Fruit fly (Drosophila melanogaster) whole organism, embryonic: ENCODE results near the gene Nepl4.

Experiments
- Atf6 ChIP-seq: fragments of 200-800 bp; sonication (Bioruptor generic); IDR thresholded peaks from 2 replicates; pipeline ENCODE4 v1.3.6; 2022; ENCODE audit warnings: missing biosample characterization, missing genetic modification characterization
- Blimp-1 ChIP-seq: fragments of 200-800 bp; sonication (Bioruptor generic); optimal IDR thresholded peaks from 3 replicates; lab custom pipeline; 2018; ENCODE audit warnings: missing biosample characterization, missing genetic modification characterization, mild to moderate bottlenecking, moderate library complexity, missing genetic modification reagents
- CG15269 ChIP-seq: fragments of 200-800 bp; sonication (Bioruptor generic); optimal IDR thresholded peaks from 2 replicates; lab custom pipeline; 2018; ENCODE audit warnings: missing biosample characterization, mild to moderate bottlenecking, missing genetic modification characterization, moderate library complexity
- CG15479 ChIP-seq: fragments of 200-800 bp; sonication (Bioruptor generic); optimal IDR thresholded peaks from 3 replicates; lab custom pipeline; 2019; ENCODE audit warnings: missing biosample characterization, mild to moderate bottlenecking, missing genetic modification characterization, moderate library complexity
- CG2678 ChIP-seq: fragments of 200-800 bp; sonication (Bioruptor generic); optimal IDR thresholded peaks from 3 replicates; lab custom pipeline; 2019; ENCODE audit warnings: missing biosample characterization, mild to moderate bottlenecking, missing genetic modification characterization, moderate library complexity
- CG2875 ChIP-seq: fragments of 200-800 bp; sonication (Bioruptor generic); optimal IDR thresholded peaks from 2 replicates; lab custom pipeline; 2017; ENCODE audit warnings: missing biosample characterization, mild to moderate bottlenecking, missing genetic modification characterization, missing genetic modification reagents
- CG34376 ChIP-seq: fragments of 200-800 bp; sonication (Bioruptor generic); optimal IDR thresholded peaks from 2 replicates; lab custom pipeline; 2018; ENCODE audit warnings: missing biosample characterization, mild to moderate bottlenecking, missing genetic modification characterization
- CG6854 ChIP-seq: fragments of 200-800 bp; sonication (Bioruptor generic); optimal IDR thresholded peaks from 3 replicates; lab custom pipeline; 2017; ENCODE audit warnings: missing biosample characterization, mild to moderate bottlenecking, missing genetic modification characterization
- CG7745 ChIP-seq: fragments of 200-800 bp; sonication (Bioruptor generic); optimal IDR thresholded peaks from 2 replicates; lab custom pipeline; 2018; ENCODE audit warnings: missing biosample characterization, mild to moderate bottlenecking, missing genetic modification characterization, moderate library complexity
- CG9817 ChIP-seq: fragments of 200-800 bp; sonication (Bioruptor generic); optimal IDR thresholded peaks from 2 replicates; lab custom pipeline; 2018; ENCODE audit warnings: missing biosample characterization, mild to moderate bottlenecking, missing genetic modification characterization, moderate library complexity
- Dip2 ChIP-seq: fragments of 200-800 bp; sonication (Bioruptor generic); IDR thresholded peaks from 2 replicates; pipeline ENCODE4 v1.3.6; 2022; ENCODE audit warnings: missing biosample characterization, missing genetic modification characterization
- Fer3 ChIP-seq: fragments of 200-800 bp; sonication (Bioruptor generic); optimal IDR thresholded peaks from 2 replicates; lab custom pipeline; 2018; ENCODE audit warnings: missing biosample characterization, mild to moderate bottlenecking, missing genetic modification characterization, moderate library complexity
- Gug ChIP-seq: fragments of 200-800 bp; sonication (Bioruptor generic); IDR thresholded peaks from 4 replicates; pipeline ENCODE4 v1.3.6; 2022; ENCODE audit warnings: missing biosample characterization, missing genetic modification characterization
- H2.0 ChIP-seq: fragments of 200-800 bp; sonication (Bioruptor generic); IDR thresholded peaks from 2 replicates; pipeline ENCODE4 v1.3.6; 2022; ENCODE audit warnings: missing biosample characterization, missing genetic modification characterization
- Jarid2 ChIP-seq: fragments of 200-800 bp; sonication (Bioruptor generic); optimal IDR thresholded peaks from 3 replicates; lab custom pipeline; 2017; ENCODE audit warnings: mild to moderate bottlenecking, missing biosample characterization, missing genetic modification reagents, missing genetic modification characterization
- Meics ChIP-seq: fragments of 200-800 bp; sonication (Bioruptor generic); optimal IDR thresholded peaks from 2 replicates; lab custom pipeline; 2017; ENCODE audit warnings: missing biosample characterization, mild to moderate bottlenecking, missing genetic modification characterization
- crp ChIP-seq, 2 experiments: fragments of 200-800 bp; sonication (Bioruptor generic); optimal IDR thresholded peaks; 2 replicates in 1 of 2; 3 replicates in 1 of 2; lab custom pipeline; 2017; ENCODE audit warnings: missing biosample characterization in 2 of 2, missing genetic modification characterization in 2 of 2, mild to moderate bottlenecking in 1 of 2, moderate library complexity in 1 of 2
- knrl ChIP-seq: fragments of 200-800 bp; sonication (Bioruptor generic); IDR thresholded peaks from 3 replicates; pipeline ENCODE4 v1.3.6; 2022; ENCODE audit warnings: missing biosample characterization, missing genetic modification characterization; ENCODE audit not compliant: partially characterized antibody
- pan ChIP-seq, 4 experiments: fragments of >200 bp in 3 of 4; fragments of 200-800 bp in 1 of 4; sonication (Bioruptor generic) in 1 of 4; optimal IDR thresholded peaks in 3 of 4; IDR thresholded peaks in 1 of 4; 2 replicates each; pipeline versions ENCODE4 v1.3.6 to Lab custom; 2017 to 2022; ENCODE audit warnings: missing biosample characterization in 2 of 4, missing genetic modification characterization in 2 of 4, mixed read lengths in 1 of 4
- run ChIP-seq: fragments of 200-800 bp; sonication (Bioruptor generic); optimal IDR thresholded peaks from 3 replicates; lab custom pipeline; 2018; ENCODE audit warnings: missing biosample characterization, mild to moderate bottlenecking, missing genetic modification characterization
- sens-2 ChIP-seq: fragments of 200-800 bp; sonication (Bioruptor generic); IDR thresholded peaks from 2 replicates; pipeline ENCODE4 v1.3.6; 2022; ENCODE audit warnings: missing biosample characterization, missing genetic modification characterization
- tap ChIP-seq: fragments of 200-800 bp; optimal IDR thresholded peaks from 3 replicates; lab custom pipeline; 2019; ENCODE audit warnings: missing biosample characterization, mild to moderate bottlenecking, missing genetic modification characterization, moderate library complexity
- tna ChIP-seq: fragments of 200-800 bp; sonication (Bioruptor generic); IDR thresholded peaks from 2 replicates; pipeline ENCODE4 v1.3.6; 2022; ENCODE audit warnings: missing biosample characterization, missing genetic modification characterization; ENCODE audit not compliant: partially characterized antibody
- ttk ChIP-seq: fragments of 200-800 bp; sonication (Bioruptor generic); IDR thresholded peaks from 2 replicates; pipeline ENCODE4 v2.1.2; 2022; ENCODE audit warnings: missing biosample characterization, missing genetic modification characterization
- tx ChIP-seq: fragments of 200-800 bp; sonication (Bioruptor generic); optimal IDR thresholded peaks from 2 replicates; lab custom pipeline; 2016; ENCODE audit warnings: missing biosample characterization, missing genetic modification characterization
- wdn ChIP-seq: fragments of 200-800 bp; sonication (Bioruptor generic); IDR thresholded peaks from 2 replicates; pipeline ENCODE4 v1.3.6; 2022; ENCODE audit warnings: missing biosample characterization, missing genetic modification characterization
- zfh2 ChIP-seq: fragments of 200-800 bp; sonication (Bioruptor generic); optimal IDR thresholded peaks from 2 replicates; lab custom pipeline; 2016; ENCODE audit warnings: missing biosample characterization, missing genetic modification characterization

Nepl4 gene

DNA sequence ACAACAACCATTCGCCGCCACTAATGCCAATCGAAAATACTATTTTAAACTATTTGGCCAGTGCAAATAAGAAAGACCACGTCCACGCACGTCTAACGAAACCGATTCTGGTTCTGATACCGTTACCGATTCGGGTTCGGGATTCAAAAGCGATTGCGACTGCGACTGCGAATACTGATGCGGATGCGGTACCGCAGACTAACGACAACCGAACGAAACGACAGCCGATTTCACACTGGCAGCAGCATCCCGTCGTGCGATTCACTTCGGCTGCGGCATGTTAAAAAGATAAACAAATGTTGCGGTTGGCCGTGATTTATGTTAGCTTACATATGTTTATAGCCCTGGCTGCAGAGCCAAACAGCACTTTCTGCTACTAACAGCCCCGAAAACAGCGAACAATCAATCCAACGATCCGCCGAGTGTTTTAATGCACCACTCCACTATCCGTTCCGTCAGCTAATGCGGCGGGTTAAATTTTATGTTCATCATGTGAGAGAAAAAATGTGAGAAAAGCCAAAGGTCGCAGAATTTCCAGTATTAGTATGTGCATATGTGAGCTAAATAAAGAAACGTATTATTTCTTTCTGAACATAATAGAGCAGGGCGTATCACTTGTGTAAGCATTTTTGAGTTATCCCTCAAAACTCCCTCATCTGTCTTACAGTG lies 43.5 kb downstream of the Nepl4 start, which contains the start of gene DIP-epsilon (continued):
- TF ChIP-seq Atf6 (no peak), CG2678 (tag; lab: Kevin White, UChicago) (no peak), Dip2 (GFP tag; lab: Robert Waterston, UW) (no peak), CG9817 (tag; lab: Kevin White, UChicago) (no peak), CG2875 (GFP tag; lab: Kevin White, UChicago) (no peak), Jarid2 (GFP tag; lab: Kevin White, UChicago) (peak; percentile 90), pan (optimal IDR thresholded peaks at IDR 0.05; lab: Kevin White, UChicago) (no peak), pan (GFP tag; optimal IDR thresholded peaks at IDR 0.05 in 1 of 2, IDR thresholded peaks at IDR 0.05 in 1 of 2) (peak in 1 of 2 experiments; percentile 30), sens-2 (GFP tag; lab: Robert Waterston, UW) (no peak), Fer3 (tag; lab: Kevin White, UChicago) (no peak), CG6854 (GFP tag; lab: Kevin White, UChicago) (no peak), CG15479 (GFP tag; lab: Kevin White, UChicago) (peak; percentile 16), ttk (GFP tag; lab: Robert Waterston, UW) (no peak), tna (no peak), run (tag; lab: Kevin White, UChicago) (peak; percentile 48), zfh2 (no peak)
- TF ChIP-seq, all 482 proteins: peak for 16

DNA sequence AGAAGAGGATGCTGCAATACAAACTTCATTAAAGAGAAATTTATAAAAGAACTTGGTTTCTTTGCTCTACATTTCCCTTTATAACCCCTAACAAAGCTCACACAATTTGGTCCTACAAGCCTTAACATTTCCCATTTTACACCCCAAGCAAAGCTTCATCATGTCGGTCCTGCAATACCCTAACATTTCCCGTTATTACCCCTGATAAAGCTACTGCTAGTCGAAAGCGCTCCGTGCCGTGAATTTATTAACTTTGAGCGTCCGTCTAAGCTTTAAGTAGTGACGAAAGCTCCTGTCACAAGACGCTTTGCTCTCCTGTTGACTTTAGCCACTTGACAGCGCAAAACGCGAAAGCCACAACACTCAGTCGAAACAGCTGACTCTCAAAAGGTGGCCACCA lies 44.3 kb downstream of the Nepl4 start, which contains the start of gene CG13982:
CG13982 (plus strand) TSS at position 363 of the 400 bp plus-strand sequence.
- TF ChIP-seq CG7745 (tag; lab: Kevin White, UChicago) = no peak
- TF ChIP-seq Gug (GFP tag; lab: Robert Waterston, UW) = no peak
- no peak for TF ChIP-seq Blimp-1 (GFP tag; lab: Kevin White, UChicago)
- no peak for TF ChIP-seq CG34376 (GFP tag; lab: Kevin White, UChicago)
- no peak for TF ChIP-seq tap
- no peak for TF ChIP-seq H2.0 (GFP tag; lab: Robert Waterston, UW)
- TF ChIP-seq Meics (GFP tag; lab: Kevin White, UChicago) = peak; percentile 7
- no peak for TF ChIP-seq wdn (GFP tag; lab: Robert Waterston, UW)
- TF ChIP-seq CG15269 (tag; lab: Kevin White, UChicago) = no peak
- no peak for TF ChIP-seq tx (GFP tag; lab: Kevin White, UChicago)
- TF ChIP-seq knrl (GFP tag; lab: Robert Waterston, UW) = no peak
- no peak for TF ChIP-seq tna
- TF ChIP-seq crp (GFP tag; optimal IDR thresholded peaks at IDR 0.05; lab: Kevin White, UChicago) = peak in 1 of 2 experiments; percentile 25
- TF ChIP-seq, all 482 proteins: peak for 2
